Fruit fly (Drosophila melanogaster) whole organism: ENCODE data around the gene CG13675.

Experiments used
- CG8478 ChIP-seq: fragments of >200 bp; optimal IDR thresholded peaks from 2 replicates; lab custom pipeline; 2018; ENCODE audit warnings: inconsistent platforms
- Dll ChIP-seq: fragments of >200 bp; optimal IDR thresholded peaks from 2 replicates; lab custom pipeline; 2017
- EcR ChIP-seq, 2 experiments: fragments of >200 bp; optimal IDR thresholded peaks; 2 replicates each; lab custom pipeline; 2017; ENCODE audit warnings: missing biosample characterization in 2 of 2, missing genetic modification characterization in 2 of 2, missing genetic modification reagents in 2 of 2
- pan ChIP-seq: fragments of >200 bp; optimal IDR thresholded peaks from 2 replicates; lab custom pipeline; 2017
- psq ChIP-seq: fragments of >200 bp; optimal IDR thresholded peaks from 2 replicates; lab custom pipeline; 2017
- usp ChIP-seq: fragments of >200 bp; optimal IDR thresholded peaks from 2 replicates; lab custom pipeline; 2017; ENCODE audit warnings: missing biosample characterization, missing genetic modification characterization, mixed read lengths

DNA sequence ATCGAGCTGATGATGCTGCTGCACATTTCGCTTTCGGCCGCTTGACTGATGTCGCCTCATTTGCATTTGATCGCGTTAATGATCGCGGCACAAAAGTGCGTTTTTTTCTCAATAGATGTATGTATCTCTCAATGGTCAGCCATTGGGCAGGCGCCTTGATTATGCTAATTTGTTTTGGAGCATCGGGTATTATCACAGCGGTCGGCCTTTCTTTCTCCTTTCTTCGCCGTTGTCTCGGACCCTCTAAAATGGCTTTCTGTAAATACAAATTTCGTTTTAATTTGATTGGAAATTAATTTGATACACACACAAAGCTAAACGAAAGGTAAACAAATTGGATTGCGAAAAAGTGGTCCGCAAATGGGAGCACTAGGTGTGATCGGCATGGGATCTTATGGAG lies 10.0 kb downstream of the CG13675 start:
- TF ChIP-seq psq (lab: Kevin White, UChicago) (no peak), CG8478 (lab: Kevin White, UChicago) (no peak), pan (no peak), Dll (lab: Kevin White, UChicago) (no peak), usp (GFP tag; lab: Kevin White, UChicago) (no peak), EcR (GFP tag; optimal IDR thresholded peaks at IDR 0.05; lab: Kevin White, UChicago) (no peak)
